Fruit fly (Drosophila melanogaster) whole organism, embryonic: ENCODE results near the gene CG1840.

Experiments used
- CG10321 ChIP-seq: fragments of 200-800 bp; sonication (Bioruptor generic); IDR thresholded peaks from 2 replicates; pipeline ENCODE4 v1.3.6; 2022; ENCODE audit warnings: missing biosample characterization, missing genetic modification characterization
- CG11247 ChIP-seq: fragments of 200-800 bp; sonication (Bioruptor generic); IDR thresholded peaks from 2 replicates; pipeline ENCODE4 v1.3.6; 2022; ENCODE audit warnings: missing biosample characterization, missing genetic modification characterization
- CG13624 ChIP-seq: fragments of 200-800 bp; sonication (Bioruptor generic); optimal IDR thresholded peaks from 2 replicates; lab custom pipeline; 2016; ENCODE audit warnings: missing biosample characterization, missing genetic modification characterization
- CG14965 ChIP-seq: fragments of 200-800 bp; sonication (Bioruptor generic); optimal IDR thresholded peaks from 2 replicates; lab custom pipeline; 2016; ENCODE audit warnings: missing biosample characterization, missing genetic modification characterization, borderline replicate concordance
- CG15696 ChIP-seq: fragments of 200-800 bp; sonication (Bioruptor generic); optimal IDR thresholded peaks from 2 replicates; lab custom pipeline; 2019; ENCODE audit warnings: missing biosample characterization, mild to moderate bottlenecking, missing genetic modification characterization, moderate library complexity
- CG18011 ChIP-seq: fragments of 200-800 bp; sonication (Bioruptor generic); optimal IDR thresholded peaks from 2 replicates; lab custom pipeline; 2017; ENCODE audit warnings: missing biosample characterization, missing genetic modification characterization, mild to moderate bottlenecking, moderate library complexity, missing genotype
- CG30020 ChIP-seq: fragments of 200-800 bp; optimal IDR thresholded peaks from 2 replicates; lab custom pipeline; 2019; ENCODE audit warnings: missing biosample characterization, mild to moderate bottlenecking, missing genetic modification characterization, moderate library complexity
- CG31441 ChIP-seq: fragments of 200-800 bp; sonication (Bioruptor generic); IDR thresholded peaks from 2 replicates; pipeline ENCODE4 v1.3.6; 2022; ENCODE audit warnings: missing biosample characterization, missing genetic modification characterization
- CG42726 ChIP-seq: fragments of 200-800 bp; sonication (Bioruptor generic); IDR thresholded peaks from 2 replicates; pipeline ENCODE4 v1.3.6; 2022; ENCODE audit warnings: missing biosample characterization, missing genetic modification characterization; ENCODE audit not compliant: partially characterized antibody
- CG4707 ChIP-seq: fragments of 200-800 bp; sonication (Bioruptor generic); optimal IDR thresholded peaks from 2 replicates; lab custom pipeline; 2018; ENCODE audit warnings: missing biosample characterization, mild to moderate bottlenecking, missing genetic modification characterization, moderate library complexity
- CG4854 ChIP-seq: fragments of 200-800 bp; sonication (Bioruptor generic); optimal IDR thresholded peaks from 2 replicates; lab custom pipeline; 2016; ENCODE audit warnings: missing biosample characterization, missing genetic modification characterization, inconsistent platforms
- CG6175 ChIP-seq: fragments of 200-800 bp; sonication (Bioruptor generic); IDR thresholded peaks from 3 replicates; pipeline ENCODE4 v1.3.6; 2022; ENCODE audit warnings: missing biosample characterization, missing genetic modification characterization
- CG6254 ChIP-seq: fragments of 200-800 bp; sonication (Bioruptor generic); optimal IDR thresholded peaks from 3 replicates; lab custom pipeline; 2017; ENCODE audit warnings: mild to moderate bottlenecking, missing biosample characterization, missing genetic modification reagents, missing genetic modification characterization
- CG6765 ChIP-seq: fragments of 200-800 bp; sonication (Bioruptor generic); optimal IDR thresholded peaks from 3 replicates; lab custom pipeline; 2017; ENCODE audit warnings: missing biosample characterization, mild to moderate bottlenecking, missing genetic modification characterization
- CG7963 ChIP-seq: fragments of 200-800 bp; sonication (Bioruptor generic); IDR thresholded peaks from 3 replicates; pipeline ENCODE4 v1.3.6; 2022; ENCODE audit warnings: missing biosample characterization, missing genetic modification characterization; ENCODE audit not compliant: partially characterized antibody
- CG7987 ChIP-seq: fragments of 200-800 bp; sonication (Bioruptor generic); optimal IDR thresholded peaks from 2 replicates; lab custom pipeline; 2018; ENCODE audit warnings: missing biosample characterization, mild to moderate bottlenecking, missing genetic modification characterization, moderate library complexity
- CG9797 ChIP-seq: fragments of 200-800 bp; sonication (Bioruptor generic); optimal IDR thresholded peaks from 3 replicates; lab custom pipeline; 2018; ENCODE audit warnings: missing biosample characterization, mild to moderate bottlenecking, missing genetic modification characterization
- CG9817 ChIP-seq: fragments of 200-800 bp; sonication (Bioruptor generic); optimal IDR thresholded peaks from 2 replicates; lab custom pipeline; 2018; ENCODE audit warnings: missing biosample characterization, mild to moderate bottlenecking, missing genetic modification characterization, moderate library complexity
- ERR ChIP-seq: fragments of 200-800 bp; sonication (Bioruptor generic); optimal IDR thresholded peaks from 2 replicates; lab custom pipeline; 2016; ENCODE audit warnings: missing biosample characterization, missing genetic modification characterization
- Fer1 ChIP-seq: fragments of 200-800 bp; sonication (Bioruptor generic); optimal IDR thresholded peaks from 2 replicates; lab custom pipeline; 2017; ENCODE audit warnings: missing biosample characterization, mild to moderate bottlenecking, missing genetic modification characterization
- GATAe ChIP-seq: fragments of 200-800 bp; sonication (Bioruptor generic); conservative IDR thresholded peaks from 2 replicates; pipeline ENCODE4 v1.3.6; 2022; ENCODE audit warnings: missing biosample characterization, missing genetic modification characterization
- HLHmδ ChIP-seq: fragments of 200-800 bp; sonication (Bioruptor generic); optimal IDR thresholded peaks from 2 replicates; lab custom pipeline; 2018; ENCODE audit warnings: missing biosample characterization, mild to moderate bottlenecking, missing genetic modification characterization, moderate library complexity
- Hand ChIP-seq: fragments of 200-800 bp; sonication (Bioruptor generic); optimal IDR thresholded peaks from 2 replicates; lab custom pipeline; 2017; ENCODE audit warnings: mild to moderate bottlenecking, missing biosample characterization, missing genetic modification reagents, missing genetic modification characterization
- Hmr ChIP-seq: fragments of 200-800 bp; sonication (Bioruptor generic); optimal IDR thresholded peaks from 3 replicates; lab custom pipeline; 2017; ENCODE audit warnings: mild to moderate bottlenecking, missing biosample characterization, missing genetic modification reagents, missing genetic modification characterization
- Hr78 ChIP-seq, 2 experiments: fragments of 200-800 bp in 1 of 2; fragments of >200 bp in 1 of 2; sonication (Bioruptor generic) in 1 of 2; optimal IDR thresholded peaks; 2 replicates each; lab custom pipeline; 2017 to 2019; ENCODE audit warnings: missing biosample characterization in 2 of 2, missing genetic modification characterization in 2 of 2, mild to moderate bottlenecking in 1 of 2, moderate library complexity in 1 of 2
- NK7.1 ChIP-seq: fragments of 200-800 bp; sonication (Bioruptor generic); optimal IDR thresholded peaks from 3 replicates; lab custom pipeline; 2016; ENCODE audit warnings: missing biosample characterization, missing genetic modification characterization
- PHDP ChIP-seq: fragments of 200-800 bp; sonication (Bioruptor generic); optimal IDR thresholded peaks from 3 replicates; lab custom pipeline; 2018; ENCODE audit warnings: missing biosample characterization, mild to moderate bottlenecking, missing genetic modification characterization, moderate library complexity
- Sox102F ChIP-seq: fragments of 200-800 bp; sonication (Bioruptor generic); optimal IDR thresholded peaks from 2 replicates; lab custom pipeline; 2018; ENCODE audit warnings: missing biosample characterization, mild to moderate bottlenecking, missing genetic modification characterization, moderate library complexity
- Spps ChIP-seq: fragments of 200-800 bp; sonication (Bioruptor generic); optimal IDR thresholded peaks from 2 replicates; lab custom pipeline; 2018; ENCODE audit warnings: missing biosample characterization, mild to moderate bottlenecking, missing genetic modification characterization
- Sry-β ChIP-seq: fragments of 200-800 bp; sonication (Bioruptor generic); optimal IDR thresholded peaks from 2 replicates; lab custom pipeline; 2018; ENCODE audit warnings: missing biosample characterization, mild to moderate bottlenecking, missing genetic modification characterization, moderate library complexity
- ash1 ChIP-seq: fragments of 200-800 bp; sonication (Bioruptor generic); optimal IDR thresholded peaks from 2 replicates; lab custom pipeline; 2018; ENCODE audit warnings: missing biosample characterization, mild to moderate bottlenecking, missing genetic modification characterization
- bcd ChIP-seq: fragments of 200-800 bp; sonication (Bioruptor generic); optimal IDR thresholded peaks from 2 replicates; lab custom pipeline; 2017; ENCODE audit warnings: missing biosample characterization, mild to moderate bottlenecking, missing genetic modification characterization
- chif ChIP-seq, 2 experiments: fragments of 200-800 bp; sonication (Bioruptor generic); optimal IDR thresholded peaks; 3 replicates each; lab custom pipeline; 2016; ENCODE audit warnings: missing biosample characterization in 2 of 2, missing genetic modification characterization in 2 of 2
- corto ChIP-seq: fragments of 200-800 bp; sonication (Bioruptor generic); optimal IDR thresholded peaks from 2 replicates; lab custom pipeline; 2016; ENCODE audit warnings: missing biosample characterization, mild to moderate bottlenecking, missing genetic modification characterization, moderate library complexity
- dpn ChIP-seq, 2 experiments: fragments of 200-800 bp; sonication (Bioruptor generic); optimal IDR thresholded peaks; 3 replicates each; lab custom pipeline; 2016; ENCODE audit warnings: missing biosample characterization in 2 of 2, missing genetic modification characterization in 2 of 2
- eyg ChIP-seq: fragments of 200-800 bp; sonication (Bioruptor generic); optimal IDR thresholded peaks from 3 replicates; lab custom pipeline; 2016; ENCODE audit warnings: missing biosample characterization, missing genetic modification characterization
- fd96Cb ChIP-seq: fragments of 200-800 bp; sonication (Bioruptor generic); optimal IDR thresholded peaks from 2 replicates; lab custom pipeline; 2018; ENCODE audit warnings: missing biosample characterization, mild to moderate bottlenecking, missing genetic modification characterization, moderate library complexity
- ftz-f1 ChIP-seq: fragments of 200-800 bp; sonication (Bioruptor generic); optimal IDR thresholded peaks from 2 replicates; lab custom pipeline; 2016; ENCODE audit warnings: missing biosample characterization, missing genetic modification characterization
- gce ChIP-seq: fragments of 200-800 bp; sonication (Bioruptor generic); IDR thresholded peaks from 3 replicates; pipeline ENCODE4 v1.3.6; 2022; ENCODE audit warnings: missing biosample characterization, missing genetic modification characterization
- grn ChIP-seq: fragments of 200-800 bp; sonication (Bioruptor generic); optimal IDR thresholded peaks from 3 replicates; lab custom pipeline; 2017; ENCODE audit warnings: missing biosample characterization, missing genetic modification characterization
- hb ChIP-seq: fragments of 200-800 bp; sonication (Bioruptor generic); IDR thresholded peaks from 3 replicates; pipeline ENCODE4 v1.3.6; 2022; ENCODE audit warnings: missing biosample characterization, missing genetic modification characterization; ENCODE audit not compliant: partially characterized antibody
- lbe ChIP-seq: fragments of 200-800 bp; sonication (Bioruptor generic); optimal IDR thresholded peaks from 2 replicates; lab custom pipeline; 2016; ENCODE audit warnings: missing biosample characterization, mild to moderate bottlenecking, missing genetic modification characterization
- pb ChIP-seq: fragments of 200-800 bp; sonication (Bioruptor generic); optimal IDR thresholded peaks from 3 replicates; lab custom pipeline; 2016; ENCODE audit warnings: missing biosample characterization, missing genetic modification characterization
- pho ChIP-seq: fragments of 200-800 bp; sonication (Bioruptor generic); optimal IDR thresholded peaks from 2 replicates; lab custom pipeline; 2016; ENCODE audit warnings: missing biosample characterization, missing genetic modification characterization
- row ChIP-seq: fragments of 200-800 bp; sonication (Bioruptor generic); IDR thresholded peaks from 3 replicates; pipeline ENCODE4 v1.3.6; 2022; ENCODE audit warnings: missing biosample characterization, missing genetic modification characterization
- sens-2 ChIP-seq: fragments of 200-800 bp; sonication (Bioruptor generic); IDR thresholded peaks from 2 replicates; pipeline ENCODE4 v1.3.6; 2022; ENCODE audit warnings: missing biosample characterization, missing genetic modification characterization
- sima ChIP-seq: fragments of 200-800 bp; sonication (Bioruptor generic); optimal IDR thresholded peaks from 2 replicates; lab custom pipeline; 2016; ENCODE audit warnings: missing biosample characterization, missing genetic modification characterization
- trh ChIP-seq: fragments of 200-800 bp; sonication (Bioruptor generic); optimal IDR thresholded peaks from 2 replicates; lab custom pipeline; 2016; ENCODE audit warnings: missing biosample characterization, missing genetic modification characterization
- unc-4 ChIP-seq: fragments of 200-800 bp; sonication (Bioruptor generic); IDR thresholded peaks from 2 replicates; pipeline ENCODE4 v1.3.6; 2022; ENCODE audit warnings: missing biosample characterization, missing genetic modification characterization; ENCODE audit not compliant: partially characterized antibody
- wdn ChIP-seq: fragments of 200-800 bp; sonication (Bioruptor generic); IDR thresholded peaks from 2 replicates; pipeline ENCODE4 v1.3.6; 2022; ENCODE audit warnings: missing biosample characterization, missing genetic modification characterization

The CG1840 gene

DNA sequence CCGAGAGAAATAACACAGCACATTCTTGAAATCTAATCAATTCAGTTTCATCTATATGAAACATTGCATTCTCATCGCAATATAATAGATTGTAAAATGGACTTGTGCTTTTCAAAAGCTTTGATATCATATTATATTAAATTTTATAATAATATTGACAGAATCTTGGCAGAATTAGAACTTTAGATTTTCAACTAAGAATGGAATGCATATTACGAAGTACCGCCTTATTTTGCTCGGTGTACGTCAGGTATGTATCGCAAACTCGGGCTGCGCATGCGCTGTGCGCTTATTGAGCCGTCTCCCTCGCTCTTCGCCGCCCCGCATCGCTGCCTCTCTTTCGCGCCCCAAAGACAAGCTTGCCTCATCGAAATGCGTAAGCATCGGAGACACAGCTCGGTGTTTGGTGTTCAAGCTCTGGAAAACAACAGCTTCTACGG lies 27.0 kb downstream of the CG1840 start (continued):
- TF ChIP-seq CG7987 = peak; percentile 61
- no peak for TF ChIP-seq HLHmδ
- TF ChIP-seq CG11247 (GFP tag; lab: Robert Waterston, UW) = peak; percentile 54
- peak; percentile 73 for TF ChIP-seq CG30020
- peak; percentile 65 for TF ChIP-seq CG4707 (GFP tag; lab: Kevin White, UChicago)
- TF ChIP-seq pho (GFP tag; lab: Kevin White, UChicago) = no peak
- peak; percentile 20 for TF ChIP-seq CG9797 (GFP tag; lab: Kevin White, UChicago)
- no peak for TF ChIP-seq NK7.1 (GFP tag; lab: Kevin White, UChicago)
- TF ChIP-seq CG18011 (GFP tag; lab: Kevin White, UChicago) = peak; percentile 9
- TF ChIP-seq CG7963 = no peak
- no peak for TF ChIP-seq ftz-f1
- peak; percentile 92 for TF ChIP-seq CG6175
- TF ChIP-seq Sox102F (GFP tag; lab: Kevin White, UChicago) = peak; percentile 89
- TF ChIP-seq Sry-β (GFP tag; lab: Kevin White, UChicago) = peak; percentile 33
- TF ChIP-seq Hmr (GFP tag; lab: Kevin White, UChicago) = peak; percentile 87
- peak; percentile 59 for TF ChIP-seq CG10321 (GFP tag; lab: Robert Waterston, UW)
- peak; percentile 65 for TF ChIP-seq lbe (GFP tag; lab: Kevin White, UChicago)
- peak; percentile 91 for TF ChIP-seq row (GFP tag; lab: Robert Waterston, UW)
- no peak for TF ChIP-seq wdn
- peak; percentile 91 for TF ChIP-seq fd96Cb
- TF ChIP-seq CG9817 = peak; percentile 86
- peak; percentile 89 for TF ChIP-seq Fer1 (GFP tag; lab: Kevin White, UChicago)
- TF ChIP-seq CG15696 (tag; lab: Kevin White, UChicago) = peak; percentile 93
- no peak for TF ChIP-seq eyg (GFP tag; lab: Kevin White, UChicago)
- TF ChIP-seq hb (GFP tag; lab: Robert Waterston, UW) = no peak
- TF ChIP-seq GATAe (GFP tag; lab: Robert Waterston, UW) = peak; percentile 47
- TF ChIP-seq ERR (GFP tag; lab: Kevin White, UChicago) = no peak
- TF ChIP-seq Hr78 (GFP tag; optimal IDR thresholded peaks at IDR 0.05; lab: Kevin White, UChicago) = peak in 1 of 2 experiments; percentile 79
- peak in 1 of 2 experiments; percentile 3 for TF ChIP-seq chif (GFP tag; optimal IDR thresholded peaks at IDR 0.05; lab: Kevin White, UChicago)
- TF ChIP-seq dpn (GFP tag; optimal IDR thresholded peaks at IDR 0.05; lab: Kevin White, UChicago) = peak in 1 of 2 experiments; percentile 80
- peak; percentile 84 for TF ChIP-seq CG6765 (GFP tag; lab: Kevin White, UChicago)
- no peak for TF ChIP-seq ash1
- TF ChIP-seq CG14965 (GFP tag; lab: Kevin White, UChicago) = no peak
- TF ChIP-seq Spps (tag; lab: Kevin White, UChicago) = peak; percentile 80
- no peak for TF ChIP-seq unc-4 (GFP tag; lab: Robert Waterston, UW)
- no peak for TF ChIP-seq CG4854 (GFP tag; lab: Kevin White, UChicago)
- no peak for TF ChIP-seq CG42726 (GFP tag; lab: Robert Waterston, UW)
- TF ChIP-seq sima (GFP tag; lab: Kevin White, UChicago) = no peak
- peak; percentile 92 for TF ChIP-seq bcd (GFP tag; lab: Kevin White, UChicago)
- peak; percentile 51; the same call in 1 of the 2 replicates for TF ChIP-seq sens-2 (GFP tag; lab: Robert Waterston, UW)
- peak; percentile 50 for TF ChIP-seq trh (GFP tag; lab: Kevin White, UChicago)
- peak; percentile 95 for TF ChIP-seq CG31441 (GFP tag; lab: Robert Waterston, UW)
- no peak for TF ChIP-seq pb (GFP tag; lab: Kevin White, UChicago)
- peak; percentile 76 for TF ChIP-seq Hand
- no peak for TF ChIP-seq CG13624 (GFP tag; lab: Kevin White, UChicago)
- TF ChIP-seq PHDP (tag; lab: Kevin White, UChicago) = peak; percentile 90
- TF ChIP-seq gce (GFP tag; lab: Robert Waterston, UW) = peak; percentile 71; the same call in 2 of the 3 replicates
- no peak for TF ChIP-seq corto (GFP tag; lab: Kevin White, UChicago)
- TF ChIP-seq CG6254 = peak; percentile 85
- TF ChIP-seq grn (GFP tag; lab: Kevin White, UChicago) = no peak
